Fruit fly (Drosophila melanogaster) whole organism, embryonic: ENCODE results near the gene CG43137.
A peak's percentile ranks its signal among the peaks of the same experiment; 100 is the strongest.

ENCODE experiments used
- Atf-2 ChIP-seq: fragments of 200-800 bp; sonication (Bioruptor generic); optimal IDR thresholded peaks from 2 replicates; lab custom pipeline; 2016; ENCODE audit warnings: missing biosample characterization, missing genetic modification characterization
- Atf3 ChIP-seq: fragments of 200-800 bp; sonication (Bioruptor generic); optimal IDR thresholded peaks from 3 replicates; lab custom pipeline; 2016; ENCODE audit warnings: missing biosample characterization, missing genetic modification characterization
- Awh ChIP-seq: fragments of 200-800 bp; sonication (Bioruptor generic); IDR thresholded peaks from 2 replicates; pipeline ENCODE4, ENCODE4 v1.3.6; 2022; ENCODE audit warnings: missing biosample characterization, missing genetic modification characterization
- CG10431 ChIP-seq: fragments of 200-800 bp; sonication (Bioruptor generic); optimal IDR thresholded peaks from 3 replicates; lab custom pipeline; 2018; ENCODE audit warnings: missing biosample characterization, mild to moderate bottlenecking, missing genetic modification characterization
- CG10979 ChIP-seq: fragments of 200-800 bp; sonication (Bioruptor generic); optimal IDR thresholded peaks from 2 replicates; lab custom pipeline; 2018; ENCODE audit warnings: missing biosample characterization, mild to moderate bottlenecking, missing genetic modification characterization, moderate library complexity
- CG12236 ChIP-seq: fragments of 200-800 bp; sonication (Bioruptor generic); optimal IDR thresholded peaks from 2 replicates; lab custom pipeline; 2016; ENCODE audit warnings: missing biosample characterization, missing genetic modification characterization
- CG1233 ChIP-seq: fragments of 200-800 bp; sonication (Bioruptor generic); optimal IDR thresholded peaks from 4 replicates; lab custom pipeline; 2018; ENCODE audit warnings: missing biosample characterization, mild to moderate bottlenecking, missing genetic modification characterization
- CG1602 ChIP-seq: fragments of 200-800 bp; sonication (Bioruptor generic); optimal IDR thresholded peaks from 3 replicates; lab custom pipeline; 2016; ENCODE audit warnings: missing biosample characterization, missing genetic modification characterization
- CG1603 ChIP-seq: fragments of 200-800 bp; sonication (Bioruptor generic); optimal IDR thresholded peaks from 2 replicates; lab custom pipeline; 2019; ENCODE audit warnings: missing biosample characterization, mild to moderate bottlenecking, missing genetic modification characterization, moderate library complexity
- CG16779 ChIP-seq: fragments of 200-800 bp; sonication (Bioruptor generic); IDR thresholded peaks from 2 replicates; pipeline ENCODE4 v1.3.6; 2022; ENCODE audit warnings: missing biosample characterization, missing genetic modification characterization
- CG2712 ChIP-seq: fragments of 200-800 bp; optimal IDR thresholded peaks from 3 replicates; lab custom pipeline; 2019; ENCODE audit warnings: missing biosample characterization, mild to moderate bottlenecking, missing genetic modification characterization, moderate library complexity
- CG31388 ChIP-seq: fragments of 200-800 bp; sonication (Bioruptor generic); optimal IDR thresholded peaks from 2 replicates; lab custom pipeline; 2016; ENCODE audit warnings: missing biosample characterization, missing genetic modification characterization
- CG33557 ChIP-seq: fragments of 200-800 bp; sonication (Bioruptor generic); optimal IDR thresholded peaks from 2 replicates; lab custom pipeline; 2019; ENCODE audit warnings: missing biosample characterization, mild to moderate bottlenecking, missing genetic modification characterization, moderate library complexity
- CG34422 ChIP-seq: fragments of 200-800 bp; sonication (Bioruptor generic); IDR thresholded peaks from 3 replicates; pipeline ENCODE4 v1.3.6; 2022; ENCODE audit warnings: missing biosample characterization, missing genetic modification characterization
- CG42726 ChIP-seq: fragments of 200-800 bp; sonication (Bioruptor generic); IDR thresholded peaks from 2 replicates; pipeline ENCODE4 v1.3.6; 2022; ENCODE audit warnings: missing biosample characterization, missing genetic modification characterization; ENCODE audit not compliant: partially characterized antibody
- CG4360 ChIP-seq: fragments of 200-800 bp; sonication (Bioruptor generic); IDR thresholded peaks from 2 replicates; pipeline ENCODE4 v1.3.6; 2022; ENCODE audit warnings: missing biosample characterization, missing genetic modification characterization
- CG4404 ChIP-seq: fragments of 200-800 bp; sonication (Bioruptor generic); IDR thresholded peaks from 2 replicates; pipeline ENCODE4 v1.3.6; 2022; ENCODE audit warnings: missing biosample characterization, missing genetic modification characterization
- CG6654 ChIP-seq: fragments of 200-800 bp; sonication (Bioruptor generic); optimal IDR thresholded peaks from 2 replicates; lab custom pipeline; 2017; ENCODE audit warnings: missing biosample characterization, mild to moderate bottlenecking, missing genetic modification characterization
- CG7357 ChIP-seq: fragments of 200-800 bp; sonication (Bioruptor generic); IDR thresholded peaks from 3 replicates; pipeline ENCODE4 v1.3.6; 2022; ENCODE audit warnings: missing biosample characterization, missing genetic modification characterization
- CG7928 ChIP-seq: fragments of 200-800 bp; sonication (Bioruptor generic); optimal IDR thresholded peaks from 2 replicates; lab custom pipeline; 2017; ENCODE audit warnings: missing biosample characterization, mild to moderate bottlenecking, missing genetic modification characterization
- CG8290 ChIP-seq, 3 experiments: fragments of 200-800 bp; sonication (Bioruptor generic); optimal IDR thresholded peaks; 2 replicates each; lab custom pipeline; 2016 to 2019; ENCODE audit warnings: missing biosample characterization in 3 of 3, missing genetic modification characterization in 3 of 3, mild to moderate bottlenecking in 2 of 3, moderate library complexity in 1 of 3
- Dll ChIP-seq: fragments of 200-800 bp; sonication (Bioruptor generic); IDR thresholded peaks from 4 replicates; pipeline ENCODE4 v1.3.6; 2022; ENCODE audit warnings: missing biosample characterization, missing genetic modification characterization; ENCODE audit not compliant: partially characterized antibody
- Drgx ChIP-seq: fragments of 200-800 bp; sonication (Bioruptor generic); IDR thresholded peaks from 2 replicates; pipeline ENCODE4 v1.3.6; 2022; ENCODE audit warnings: missing biosample characterization, missing genetic modification characterization
- Elba2 ChIP-seq: fragments of 200-800 bp; sonication (Bioruptor generic); optimal IDR thresholded peaks from 3 replicates; lab custom pipeline; 2016; ENCODE audit warnings: missing biosample characterization, missing genetic modification characterization
- Fer2 ChIP-seq: fragments of 200-800 bp; sonication (Bioruptor generic); optimal IDR thresholded peaks from 2 replicates; lab custom pipeline; 2018; ENCODE audit warnings: missing biosample characterization, mild to moderate bottlenecking, missing genetic modification characterization, moderate library complexity
- HLHmδ ChIP-seq: fragments of 200-800 bp; sonication (Bioruptor generic); optimal IDR thresholded peaks from 2 replicates; lab custom pipeline; 2018; ENCODE audit warnings: missing biosample characterization, mild to moderate bottlenecking, missing genetic modification characterization, moderate library complexity
- Hmr ChIP-seq: fragments of 200-800 bp; sonication (Bioruptor generic); optimal IDR thresholded peaks from 3 replicates; lab custom pipeline; 2017; ENCODE audit warnings: mild to moderate bottlenecking, missing biosample characterization, missing genetic modification reagents, missing genetic modification characterization
- Kr ChIP-seq: fragments of 200-800 bp; sonication (Bioruptor generic); optimal IDR thresholded peaks from 2 replicates; lab custom pipeline; 2017; ENCODE audit warnings: missing biosample characterization, mild to moderate bottlenecking, missing genetic modification characterization
- MESR4 ChIP-seq: fragments of 200-800 bp; sonication (Bioruptor generic); optimal IDR thresholded peaks from 2 replicates; lab custom pipeline; 2018; ENCODE audit warnings: missing biosample characterization, mild to moderate bottlenecking, missing genetic modification characterization, moderate library complexity
- Mrtf ChIP-seq: fragments of 200-800 bp; sonication (Bioruptor generic); IDR thresholded peaks from 3 replicates; pipeline ENCODE4 v1.3.6; 2022; ENCODE audit warnings: missing biosample characterization, missing genetic modification characterization
- Nf-YB ChIP-seq: fragments of 200-800 bp; sonication (Bioruptor generic); optimal IDR thresholded peaks from 3 replicates; lab custom pipeline; 2019; ENCODE audit warnings: missing biosample characterization, mild to moderate bottlenecking, missing genetic modification characterization, moderate library complexity
- Oaz ChIP-seq: fragments of 200-800 bp; sonication (Bioruptor generic); IDR thresholded peaks from 2 replicates; pipeline ENCODE4 v1.3.6; 2022; ENCODE audit warnings: missing biosample characterization, missing genetic modification characterization
- Sry-δ ChIP-seq: fragments of 200-800 bp; sonication (Bioruptor generic); optimal IDR thresholded peaks from 2 replicates; lab custom pipeline; 2016; ENCODE audit warnings: missing biosample characterization, missing genetic modification characterization
- Tbp ChIP-seq: fragments of >200 bp; optimal IDR thresholded peaks from 2 replicates; lab custom pipeline; 2018; ENCODE audit warnings: missing biosample characterization, missing genetic modification characterization
- ab ChIP-seq: fragments of 200-800 bp; sonication (Bioruptor generic); optimal IDR thresholded peaks from 2 replicates; lab custom pipeline; 2016; ENCODE audit warnings: missing biosample characterization, missing genetic modification characterization
- ato ChIP-seq: fragments of 200-800 bp; sonication (Bioruptor generic); IDR thresholded peaks from 2 replicates; pipeline ENCODE4 v1.3.6; 2022; ENCODE audit warnings: missing biosample characterization, missing genetic modification characterization; ENCODE audit not compliant: partially characterized antibody
- az2 ChIP-seq: fragments of 200-800 bp; sonication (Bioruptor generic); optimal IDR thresholded peaks from 3 replicates; lab custom pipeline; 2016; ENCODE audit warnings: missing biosample characterization, missing genetic modification characterization
- chif ChIP-seq, 2 experiments: fragments of 200-800 bp; sonication (Bioruptor generic); optimal IDR thresholded peaks; 3 replicates each; lab custom pipeline; 2016; ENCODE audit warnings: missing biosample characterization in 2 of 2, missing genetic modification characterization in 2 of 2
- chn ChIP-seq: fragments of 200-800 bp; sonication (Bioruptor generic); optimal IDR thresholded peaks from 2 replicates; lab custom pipeline; 2016; ENCODE audit warnings: missing biosample characterization, missing genetic modification characterization
- dysf ChIP-seq: fragments of 200-800 bp; sonication (Bioruptor generic); IDR thresholded peaks from 3 replicates; pipeline ENCODE4 v1.3.6; 2022; ENCODE audit warnings: missing biosample characterization, missing genetic modification characterization
- fu2 ChIP-seq: fragments of 200-800 bp; sonication (Bioruptor generic); optimal IDR thresholded peaks from 2 replicates; lab custom pipeline; 2016; ENCODE audit warnings: missing biosample characterization, missing genetic modification characterization
- gce ChIP-seq: fragments of 200-800 bp; sonication (Bioruptor generic); IDR thresholded peaks from 3 replicates; pipeline ENCODE4 v1.3.6; 2022; ENCODE audit warnings: missing biosample characterization, missing genetic modification characterization
- kni ChIP-seq: fragments of 200-800 bp; sonication (Bioruptor generic); optimal IDR thresholded peaks from 3 replicates; lab custom pipeline; 2017; ENCODE audit warnings: mild to moderate bottlenecking, missing biosample characterization, missing genetic modification reagents, missing genetic modification characterization
- lbe ChIP-seq: fragments of 200-800 bp; sonication (Bioruptor generic); optimal IDR thresholded peaks from 2 replicates; lab custom pipeline; 2016; ENCODE audit warnings: missing biosample characterization, mild to moderate bottlenecking, missing genetic modification characterization
- mld ChIP-seq: fragments of 200-800 bp; sonication (Bioruptor generic); IDR thresholded peaks from 3 replicates; pipeline ENCODE4 v1.3.6; 2022; ENCODE audit warnings: missing biosample characterization, missing genetic modification characterization; ENCODE audit not compliant: partially characterized antibody
- pita ChIP-seq: fragments of 200-800 bp; sonication (Bioruptor generic); optimal IDR thresholded peaks from 2 replicates; lab custom pipeline; 2017; ENCODE audit warnings: missing biosample characterization, mild to moderate bottlenecking, missing genetic modification characterization
- repo ChIP-seq: fragments of 200-800 bp; sonication (Bioruptor generic); optimal IDR thresholded peaks from 2 replicates; lab custom pipeline; 2016; ENCODE audit warnings: missing biosample characterization, missing genetic modification characterization
- rib ChIP-seq: fragments of 200-800 bp; sonication (Bioruptor generic); IDR thresholded peaks from 2 replicates; pipeline ENCODE4 v1.3.6; 2022; ENCODE audit warnings: missing biosample characterization, missing genetic modification characterization
- sens ChIP-seq: fragments of 200-800 bp; sonication (Bioruptor generic); peaks from one replicate; lab custom pipeline; 2016; ENCODE audit warnings: missing biosample characterization, missing genetic modification characterization
- tgo ChIP-seq: fragments of 200-800 bp; sonication (Bioruptor generic); IDR thresholded peaks from 3 replicates; pipeline ENCODE4 v1.3.6; 2022; ENCODE audit warnings: missing biosample characterization, missing genetic modification characterization
- ttk ChIP-seq: fragments of 200-800 bp; sonication (Bioruptor generic); IDR thresholded peaks from 2 replicates; pipeline ENCODE4 v2.1.2; 2022; ENCODE audit warnings: missing biosample characterization, missing genetic modification characterization

The CG43137 gene

dm6 chrX:5888933-5889332 lies 24.0 kb upstream of the CG43137 start (continued):
- TF ChIP-seq pita (GFP tag; lab: Kevin White, UChicago) (no peak), chif (GFP tag; optimal IDR thresholded peaks at IDR 0.05; lab: Kevin White, UChicago) (peak in 1 of 2 experiments; percentile 13), ato (GFP tag; lab: Robert Waterston, UW) (no peak), rib (GFP tag; lab: Robert Waterston, UW) (no peak), Fer2 (tag; lab: Kevin White, UChicago) (no peak), Elba2 (GFP tag; lab: Kevin White, UChicago) (no peak), CG7928 (GFP tag; lab: Kevin White, UChicago) (no peak), Awh (GFP tag; lab: Robert Waterston, UW) (0 out of 2 replicates have a peak, but pooled peaks have one; percentile 6), lbe (GFP tag; lab: Kevin White, UChicago) (no peak), Kr (GFP tag; lab: Kevin White, UChicago) (no peak), Mrtf (GFP tag; lab: Robert Waterston, UW) (0 out of 3 replicates have a peak, but pooled peaks have one; percentile 6), tgo (GFP tag; lab: Robert Waterston, UW) (peak; percentile 32; the same call in 1 of the 3 replicates), gce (GFP tag; lab: Robert Waterston, UW) (no peak), ab (no peak), Nf-YB (GFP tag; lab: Kevin White, UChicago) (no peak), Tbp (no peak), dysf (peak; percentile 32; the same call in 2 of the 3 replicates), CG33557 (GFP tag; lab: Kevin White, UChicago) (no peak), CG12236 (GFP tag; lab: Kevin White, UChicago) (no peak), Atf3 (GFP tag; lab: Kevin White, UChicago) (no peak), ttk (GFP tag; lab: Robert Waterston, UW) (no peak), mld (GFP tag; lab: Robert Waterston, UW) (no peak), Atf-2 (GFP tag; lab: Kevin White, UChicago) (no peak), CG1233 (no peak), CG10979 (peak; percentile 49), CG1602 (GFP tag; lab: Kevin White, UChicago) (no peak), HLHmδ (GFP tag; lab: Kevin White, UChicago) (peak; percentile 27), Oaz (GFP tag; lab: Robert Waterston, UW) (no peak), az2 (GFP tag; lab: Kevin White, UChicago) (peak; percentile 18), CG4360 (GFP tag; lab: Robert Waterston, UW) (no peak), kni (GFP tag; lab: Kevin White, UChicago) (peak; percentile 69), CG42726 (no peak), CG7357 (GFP tag; lab: Robert Waterston, UW) (no peak), CG2712 (peak; percentile 52), CG31388 (GFP tag; lab: Kevin White, UChicago) (no peak), Dll (GFP tag; lab: Robert Waterston, UW) (no peak), CG4404 (0 out of 2 replicates have a peak, but pooled peaks have one; percentile 13), CG16779 (GFP tag; lab: Robert Waterston, UW) (no peak), Hmr (GFP tag; lab: Kevin White, UChicago) (peak; percentile 27), CG8290 (GFP tag; optimal IDR thresholded peaks at IDR 0.05; lab: Kevin White, UChicago) (no peak), CG8290 (tag; optimal IDR thresholded peaks at IDR 0.05; lab: Kevin White, UChicago) (peak in 1 of 2 experiments; percentile 51), CG34422 (0 out of 3 replicates have a peak, but pooled peaks have one; percentile 42), Drgx (GFP tag; lab: Robert Waterston, UW) (no peak), chn (GFP tag; lab: Kevin White, UChicago) (no peak), CG10431 (GFP tag; lab: Kevin White, UChicago) (no peak), CG6654 (GFP tag; lab: Kevin White, UChicago) (no peak), Sry-δ (GFP tag; lab: Kevin White, UChicago) (no peak), CG1603 (tag; lab: Kevin White, UChicago) (peak; percentile 63), fu2 (GFP tag; lab: Kevin White, UChicago) (no peak), MESR4 (GFP tag; lab: Kevin White, UChicago) (no peak), sens (GFP tag; lab: Kevin White, UChicago) (peak; percentile 91), repo (GFP tag; lab: Kevin White, UChicago) (no peak)
